Worm (Caenorhabditis elegans): Measurements from ENCODE around the gene col-73.

DNA sequence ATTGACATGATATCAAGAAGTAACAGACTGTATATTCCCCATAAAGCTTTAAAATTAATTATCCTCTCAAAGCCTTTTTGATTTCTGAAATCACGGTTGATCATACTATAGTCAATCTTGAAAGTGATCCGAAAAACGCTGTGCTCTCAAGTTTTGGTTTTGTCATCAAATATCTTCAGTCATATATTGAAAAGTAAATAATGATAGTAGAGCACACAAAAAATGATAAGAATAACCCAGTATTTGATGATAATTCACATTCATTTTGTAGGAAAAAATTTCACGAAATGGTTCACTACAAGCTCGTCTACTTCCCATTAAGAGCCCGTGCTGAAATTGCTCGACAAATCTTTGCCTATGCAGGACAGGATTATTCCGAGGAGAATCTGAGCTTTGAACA, 6.7 kb upstream of the col-73 start, which contains the start of gene gst-6:
- TF ChIP-seq hnd-1 (tag; optimal IDR thresholded peaks at IDR 0.05) (no peak), ets-7 (tag; optimal IDR thresholded peaks at IDR 0.05) (no peak), hmg-4 (GFP tag; optimal IDR thresholded peaks at IDR 0.05) (no peak), B0310.2 (tag; optimal IDR thresholded peaks at IDR 0.05) (no peak), ama-1 (optimal IDR thresholded peaks at IDR 0.05) (no peak), tbx-11 (GFP tag; IDR thresholded peaks at IDR 0.05) (no peak), F13C5.2 (tag; optimal IDR thresholded peaks at IDR 0.05) (no peak), scrt-1 (GFP tag; IDR thresholded peaks at IDR 0.05) (no peak), tra-4 (tag; optimal IDR thresholded peaks at IDR 0.05) (no peak), aly-1 (tag; optimal IDR thresholded peaks at IDR 0.05) (no peak), ceh-36 (tag; optimal IDR thresholded peaks at IDR 0.05) (no peak), tbx-37 (GFP tag; conservative IDR thresholded peaks at IDR 0.05) (no peak)
